Worm (Caenorhabditis elegans): ENCODE results near the gene spin-3.

ce11 chrX:13119900-13120299 lies 10.1 kb upstream of the spin-3 start:
- TF ChIP-seq T26A5.8 (tag; optimal IDR thresholded peaks at IDR 0.05), result no peak
- TF ChIP-seq hlh-12 (tag; optimal IDR thresholded peaks at IDR 0.05), result no peak
- peak; percentile 69 for TF ChIP-seq hmg-1.2 (GFP tag; IDR thresholded peaks at IDR 0.05)
- no peak for TF ChIP-seq fkh-3 (tag; optimal IDR thresholded peaks at IDR 0.05)
- no peak for TF ChIP-seq unc-62 (GFP tag; optimal IDR thresholded peaks at IDR 0.05)
- no peak for TF ChIP-seq bed-1 (GFP tag; IDR thresholded peaks at IDR 0.05)
- no peak for TF ChIP-seq F49E8.2 (tag; optimal IDR thresholded peaks at IDR 0.05; ENCODE audit: insufficient read depth)
- TF ChIP-seq snpc-1.1 (tag; optimal IDR thresholded peaks at IDR 0.05; ENCODE audit: insufficient read depth), result no peak
- TF ChIP-seq ama-1 (optimal IDR thresholded peaks at IDR 0.05), result no peak
- TF ChIP-seq ama-1 (GFP tag; optimal IDR thresholded peaks at IDR 0.05), result no peak
- no peak for TF ChIP-seq akir-1 (GFP tag; optimal IDR thresholded peaks at IDR 0.05)
- TF ChIP-seq nfya-1 (tag; optimal IDR thresholded peaks at IDR 0.05; ENCODE audit: borderline replicate concordance, insufficient read depth), result no peak
- no peak for TF ChIP-seq somi-1 (GFP tag; optimal IDR thresholded peaks at IDR 0.05)
- no peak for TF ChIP-seq hlh-26 (GFP tag; conservative IDR thresholded peaks at IDR 0.05)

All from whole organism, young adult.